Worm (Caenorhabditis elegans): ENCODE measurements around the gene tatn-1.

DNA sequence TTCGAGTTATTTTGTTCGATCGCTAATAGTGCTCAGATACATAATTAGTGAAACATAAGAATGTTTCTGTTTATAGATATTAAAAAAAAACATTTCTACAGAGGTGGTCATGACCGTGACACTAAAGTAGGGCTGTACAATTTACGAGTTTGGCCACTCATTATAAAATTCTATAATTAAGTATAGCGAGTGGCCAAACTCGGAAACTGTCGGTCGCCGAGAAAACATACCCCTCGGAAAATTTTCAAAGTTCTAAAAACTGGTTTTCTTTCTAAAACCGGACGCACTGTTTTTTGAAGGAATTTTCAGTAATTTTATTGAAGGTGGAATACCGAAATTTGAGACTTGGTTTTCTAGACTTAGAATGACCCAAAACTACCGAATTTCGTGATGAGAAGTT lies 14.9 kb downstream of the tatn-1 start:
- TF ChIP-seq rnt-1 (tag; optimal IDR thresholded peaks at IDR 0.05) (no peak), zip-4 (GFP tag; optimal IDR thresholded peaks at IDR 0.05) (no peak), egl-27 (tag; optimal IDR thresholded peaks at IDR 0.05) (no peak), lin-35 (GFP tag; optimal IDR thresholded peaks at IDR 0.05) (no peak), nhr-20 (tag; optimal IDR thresholded peaks at IDR 0.05) (no peak), aly-2 (tag; optimal IDR thresholded peaks at IDR 0.05) (no peak), elt-3 (tag; optimal IDR thresholded peaks at IDR 0.05) (no peak), ceh-82 (tag; optimal IDR thresholded peaks at IDR 0.05) (no peak), skn-1 (tag; optimal IDR thresholded peaks at IDR 0.05) (no peak), nhr-237 (tag; optimal IDR thresholded peaks at IDR 0.05) (no peak), mdl-1 (tag; optimal IDR thresholded peaks at IDR 0.05) (no peak), pqm-1 (tag; optimal IDR thresholded peaks at IDR 0.05) (no peak), tbx-2 (tag; optimal IDR thresholded peaks at IDR 0.05) (no peak)

Measured in whole organism, L1 larva.